Worm (Caenorhabditis elegans): ENCODE results near the gene C33C12.12.

DNA sequence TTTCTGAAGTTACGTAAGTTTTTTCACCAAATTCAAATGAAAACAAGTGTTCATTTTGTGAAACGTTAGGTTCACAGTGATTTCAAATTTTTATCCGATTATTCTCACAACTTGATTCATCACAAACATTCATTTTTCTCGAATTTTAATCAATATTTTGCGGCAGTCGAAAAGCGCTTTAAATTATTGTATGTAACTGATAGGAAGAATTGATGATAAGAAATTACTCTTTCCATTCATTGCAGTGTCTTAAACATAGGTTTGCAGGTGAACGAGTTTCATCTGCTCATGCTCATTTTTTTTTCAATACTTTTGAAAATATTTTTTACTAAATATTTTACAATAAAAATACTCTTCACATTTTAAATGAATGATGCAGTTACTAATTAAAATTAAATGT, 17.5 kb downstream of the C33C12.12 start:
- TF ChIP-seq snpc-4 (GFP tag; optimal IDR thresholded peaks at IDR 0.05) = no peak
- no peak for TF ChIP-seq snpc-4 (tag; optimal IDR thresholded peaks at IDR 0.05)
- TF ChIP-seq ZK185.1 (tag; optimal IDR thresholded peaks at IDR 0.05; ENCODE audit: poor library complexity, severe bottlenecking) = no peak
- TF ChIP-seq egrh-3 (GFP tag; IDR thresholded peaks at IDR 0.05) = no peak
- TF ChIP-seq zfh-2 (GFP tag; conservative IDR thresholded peaks at IDR 0.05) = no peak
